Fruit fly (Drosophila melanogaster): Measurements from ENCODE around the gene CG15370.

dm6 chrX:9190555-9191184, 34.6 kb upstream of the CG15370 start, which contains the start of gene CG12115:
- no peak for TF ChIP-seq CG30403 (GFP tag; optimal IDR thresholded peaks at IDR 0.05)
- no peak for TF ChIP-seq CG3407 (GFP tag; optimal IDR thresholded peaks at IDR 0.05)
- no peak for TF ChIP-seq pzg (GFP tag; optimal IDR thresholded peaks at IDR 0.05)
- no peak for TF ChIP-seq CG4730 (GFP tag; IDR thresholded peaks at IDR 0.05)
- no peak for TF ChIP-seq sug (tag; optimal IDR thresholded peaks at IDR 0.05)
- no peak for TF ChIP-seq CG30020 (tag; optimal IDR thresholded peaks at IDR 0.05)
